Worm (Caenorhabditis elegans) whole organism, young adult: Measurements from ENCODE around the gene gcc-2.

ENCODE experiments used
- dpl-1 ChIP-seq: fragments of 150-350 bp; optimal IDR thresholded peaks from 2 replicates; lab custom pipeline; 2014; ENCODE audit warnings: missing biosample characterization, missing genetic modification reagents, missing genetic modification characterization
- lsl-1 ChIP-seq: fragments of 200-800 bp; sonication (Bioruptor generic); optimal IDR thresholded peaks from 2 replicates; lab custom pipeline; 2018; ENCODE audit warnings: mild to moderate bottlenecking, missing genetic modification characterization, moderate library complexity, missing compliant biosample characterization
- somi-1 ChIP-seq: fragments of 200-800 bp; sonication (Bioruptor generic); optimal IDR thresholded peaks from 2 replicates; lab custom pipeline; 2018; ENCODE audit warnings: mild to moderate bottlenecking, missing genetic modification characterization, missing compliant biosample characterization

ce11 chrIII:9735857-9736256, 26.1 kb downstream of the gcc-2 start, which contains the start of gene dao-6:
- TF ChIP-seq dpl-1 (GFP tag; lab: Kevin White, UChicago) (no peak), lsl-1 (GFP tag; lab: Kevin White, UChicago) (no peak), somi-1 (GFP tag; lab: Kevin White, UChicago) (no peak)
